Fruit fly (Drosophila melanogaster) whole organism, embryonic: ENCODE results near the gene Socs36E.

ENCODE experiments used
- Antp ChIP-seq: fragments of 200-800 bp; sonication (Bioruptor generic); optimal IDR thresholded peaks from 3 replicates; lab custom pipeline; 2016; ENCODE audit warnings: missing biosample characterization, missing genetic modification characterization
- Bgb ChIP-seq: fragments of 200-800 bp; sonication (Bioruptor generic); IDR thresholded peaks from 2 replicates; pipeline ENCODE4 v1.3.6; 2022; ENCODE audit warnings: missing biosample characterization, missing genetic modification characterization; ENCODE audit not compliant: partially characterized antibody
- Blimp-1 ChIP-seq: fragments of 200-800 bp; sonication (Bioruptor generic); optimal IDR thresholded peaks from 3 replicates; lab custom pipeline; 2018; ENCODE audit warnings: missing biosample characterization, missing genetic modification characterization, mild to moderate bottlenecking, moderate library complexity, missing genetic modification reagents
- C15 ChIP-seq: fragments of 200-800 bp; sonication (Bioruptor generic); IDR thresholded peaks from 3 replicates; pipeline ENCODE4 v1.3.6; 2022; ENCODE audit warnings: missing biosample characterization, missing genetic modification characterization
- CG10959 ChIP-seq: fragments of 200-800 bp; sonication (Bioruptor generic); IDR thresholded peaks from 2 replicates; pipeline ENCODE4 v1.3.6; 2022; ENCODE audit warnings: missing biosample characterization, missing genetic modification characterization
- CG11504 ChIP-seq: fragments of 200-800 bp; sonication (Bioruptor generic); optimal IDR thresholded peaks from 3 replicates; lab custom pipeline; 2019; ENCODE audit warnings: missing biosample characterization, mild to moderate bottlenecking, missing genetic modification characterization, moderate library complexity
- CG12219 ChIP-seq: fragments of 200-800 bp; sonication (Bioruptor generic); optimal IDR thresholded peaks from 3 replicates; lab custom pipeline; 2018; ENCODE audit warnings: missing biosample characterization, mild to moderate bottlenecking, missing genetic modification characterization
- CG13624 ChIP-seq: fragments of 200-800 bp; sonication (Bioruptor generic); optimal IDR thresholded peaks from 2 replicates; lab custom pipeline; 2016; ENCODE audit warnings: missing biosample characterization, missing genetic modification characterization
- CG14710 ChIP-seq: fragments of 200-800 bp; sonication (Bioruptor generic); optimal IDR thresholded peaks from 3 replicates; lab custom pipeline; 2019; ENCODE audit warnings: missing biosample characterization, mild to moderate bottlenecking, missing genetic modification characterization, moderate library complexity
- CG1529 ChIP-seq: fragments of 200-800 bp; sonication (Bioruptor generic); optimal IDR thresholded peaks from 3 replicates; lab custom pipeline; 2018; ENCODE audit warnings: missing biosample characterization, missing genetic modification characterization
- CG30431 ChIP-seq: fragments of 200-800 bp; sonication (Bioruptor generic); optimal IDR thresholded peaks from 2 replicates; lab custom pipeline; 2017; ENCODE audit warnings: missing biosample characterization, missing genetic modification characterization
- CG3281 ChIP-seq: fragments of 200-800 bp; sonication (Bioruptor generic); optimal IDR thresholded peaks from 3 replicates; lab custom pipeline; 2017; ENCODE audit warnings: missing biosample characterization, mild to moderate bottlenecking, missing genetic modification characterization
- CG3726 ChIP-seq: fragments of 200-800 bp; sonication (Bioruptor generic); IDR thresholded peaks from 3 replicates; pipeline ENCODE4, ENCODE4 v1.3.6; 2022; ENCODE audit warnings: missing biosample characterization, missing genetic modification characterization
- CG4328 ChIP-seq: fragments of 200-800 bp; sonication (Bioruptor generic); optimal IDR thresholded peaks from 3 replicates; lab custom pipeline; 2017; ENCODE audit warnings: missing biosample characterization, missing genetic modification reagents, missing genetic modification characterization
- CG4854 ChIP-seq: fragments of 200-800 bp; sonication (Bioruptor generic); optimal IDR thresholded peaks from 2 replicates; lab custom pipeline; 2016; ENCODE audit warnings: missing biosample characterization, missing genetic modification characterization, inconsistent platforms
- CG5180 ChIP-seq: fragments of 200-800 bp; sonication (Bioruptor generic); optimal IDR thresholded peaks from 3 replicates; lab custom pipeline; 2017; ENCODE audit warnings: missing biosample characterization, missing genetic modification characterization, mild to moderate bottlenecking, moderate library complexity, missing genetic modification reagents
- CG9609 ChIP-seq: fragments of 200-800 bp; sonication (Bioruptor generic); optimal IDR thresholded peaks from 3 replicates; lab custom pipeline; 2016; ENCODE audit warnings: missing biosample characterization, missing genetic modification characterization
- Dbx ChIP-seq: fragments of 200-800 bp; sonication (Bioruptor generic); IDR thresholded peaks from 3 replicates; pipeline ENCODE4 v1.3.6; 2022; ENCODE audit warnings: missing biosample characterization, missing genetic modification characterization
- Dref ChIP-seq: fragments of 200-800 bp; sonication (Bioruptor generic); IDR thresholded peaks from 2 replicates; pipeline ENCODE4 v1.3.6; 2022; ENCODE audit warnings: missing biosample characterization, missing genetic modification characterization
- Eip74EF ChIP-seq, 2 experiments: fragments of 200-800 bp in 1 of 2; fragments of >200 bp in 1 of 2; sonication (Bioruptor generic) in 1 of 2; optimal IDR thresholded peaks; 2 replicates each; lab custom pipeline; 2017 to 2019; ENCODE audit warnings: missing biosample characterization in 2 of 2, missing genetic modification characterization in 2 of 2, mild to moderate bottlenecking in 1 of 2, moderate library complexity in 1 of 2
- Ets65A ChIP-seq: fragments of 200-800 bp; sonication (Bioruptor generic); peaks from one replicate; lab custom pipeline; 2016; ENCODE audit warnings: missing biosample characterization, missing genetic modification characterization
- Gsc ChIP-seq: fragments of 200-800 bp; sonication (Bioruptor generic); IDR thresholded peaks from 2 replicates; pipeline ENCODE4 v1.3.6; 2022; ENCODE audit warnings: missing biosample characterization, missing genetic modification characterization
- HLH4C ChIP-seq: fragments of 200-800 bp; sonication (Bioruptor generic); IDR thresholded peaks from 3 replicates; pipeline ENCODE4 v1.3.6; 2022; ENCODE audit warnings: missing biosample characterization, missing genetic modification characterization; ENCODE audit not compliant: partially characterized antibody
- Hr51 ChIP-seq, 2 experiments: fragments of 200-800 bp; sonication (Bioruptor generic); optimal IDR thresholded peaks; 2 replicates in 1 of 2; 3 replicates in 1 of 2; lab custom pipeline; 2016 to 2018; ENCODE audit warnings: missing biosample characterization in 2 of 2, missing genetic modification characterization in 2 of 2, mild to moderate bottlenecking in 1 of 2, moderate library complexity in 1 of 2
- Mes4 ChIP-seq: fragments of 200-800 bp; sonication (Bioruptor generic); optimal IDR thresholded peaks from 2 replicates; lab custom pipeline; 2016; ENCODE audit warnings: missing biosample characterization, missing genetic modification characterization
- NC2α ChIP-seq: fragments of 200-800 bp; sonication (Bioruptor generic); optimal IDR thresholded peaks from 2 replicates; lab custom pipeline; 2016; ENCODE audit warnings: missing biosample characterization, missing genetic modification characterization
- Nf-YC ChIP-seq: fragments of 200-800 bp; optimal IDR thresholded peaks from 3 replicates; lab custom pipeline; 2019; ENCODE audit warnings: missing biosample characterization, mild to moderate bottlenecking, missing genetic modification characterization, moderate library complexity
- PHDP ChIP-seq: fragments of 200-800 bp; sonication (Bioruptor generic); optimal IDR thresholded peaks from 3 replicates; lab custom pipeline; 2018; ENCODE audit warnings: missing biosample characterization, mild to moderate bottlenecking, missing genetic modification characterization, moderate library complexity
- Sin3A ChIP-seq: fragments of >200 bp; optimal IDR thresholded peaks from 2 replicates; lab custom pipeline; 2018
- Sry-β ChIP-seq: fragments of 200-800 bp; sonication (Bioruptor generic); optimal IDR thresholded peaks from 2 replicates; lab custom pipeline; 2018; ENCODE audit warnings: missing biosample characterization, mild to moderate bottlenecking, missing genetic modification characterization, moderate library complexity
- amos ChIP-seq: fragments of 200-800 bp; sonication (Bioruptor generic); IDR thresholded peaks from 2 replicates; pipeline ENCODE4 v1.3.6; 2022; ENCODE audit warnings: missing biosample characterization, missing genetic modification characterization; ENCODE audit not compliant: partially characterized antibody
- ara ChIP-seq: fragments of 200-800 bp; sonication (Bioruptor generic); IDR thresholded peaks from 2 replicates; pipeline ENCODE4 v1.3.6; 2022; ENCODE audit warnings: missing biosample characterization, missing genetic modification characterization
- crp ChIP-seq, 2 experiments: fragments of 200-800 bp; sonication (Bioruptor generic); optimal IDR thresholded peaks; 2 replicates in 1 of 2; 3 replicates in 1 of 2; lab custom pipeline; 2017; ENCODE audit warnings: missing biosample characterization in 2 of 2, missing genetic modification characterization in 2 of 2, mild to moderate bottlenecking in 1 of 2, moderate library complexity in 1 of 2
- da ChIP-seq: fragments of 200-800 bp; sonication (Bioruptor generic); optimal IDR thresholded peaks from 2 replicates; lab custom pipeline; 2016; ENCODE audit warnings: missing biosample characterization, missing genetic modification characterization
- gcm2 ChIP-seq: fragments of 200-800 bp; sonication (Bioruptor generic); optimal IDR thresholded peaks from 2 replicates; lab custom pipeline; 2016; ENCODE audit warnings: missing biosample characterization, missing genetic modification characterization
- gfzf ChIP-seq: fragments of 200-800 bp; sonication (Bioruptor generic); optimal IDR thresholded peaks from 2 replicates; lab custom pipeline; 2016; ENCODE audit warnings: missing biosample characterization, mild to moderate bottlenecking, missing genetic modification characterization, moderate library complexity
- her ChIP-seq: fragments of 200-800 bp; sonication (Bioruptor generic); optimal IDR thresholded peaks from 2 replicates; lab custom pipeline; 2016; ENCODE audit warnings: missing biosample characterization, missing genetic modification characterization
- ind ChIP-seq: fragments of 200-800 bp; sonication (Bioruptor generic); optimal IDR thresholded peaks from 3 replicates; lab custom pipeline; 2016; ENCODE audit warnings: missing biosample characterization, missing genetic modification characterization
- insv ChIP-seq, 2 experiments: fragments of 200-800 bp; sonication (Bioruptor generic); optimal IDR thresholded peaks; 3 replicates each; lab custom pipeline; 2016 to 2018; ENCODE audit warnings: missing biosample characterization in 2 of 2, missing genetic modification characterization in 2 of 2
- lbe ChIP-seq: fragments of 200-800 bp; sonication (Bioruptor generic); optimal IDR thresholded peaks from 2 replicates; lab custom pipeline; 2016; ENCODE audit warnings: missing biosample characterization, mild to moderate bottlenecking, missing genetic modification characterization
- maf-S ChIP-seq: fragments of 200-800 bp; sonication (Bioruptor generic); optimal IDR thresholded peaks from 2 replicates; lab custom pipeline; 2016; ENCODE audit warnings: missing biosample characterization, missing genetic modification characterization
- nerfin-1 ChIP-seq: fragments of 200-800 bp; sonication (Bioruptor generic); optimal IDR thresholded peaks from 3 replicates; lab custom pipeline; 2019; ENCODE audit warnings: missing biosample characterization, mild to moderate bottlenecking, missing genetic modification characterization, moderate library complexity
- phol ChIP-seq: fragments of 200-800 bp; sonication (Bioruptor generic); optimal IDR thresholded peaks from 3 replicates; lab custom pipeline; 2018; ENCODE audit warnings: missing biosample characterization, mild to moderate bottlenecking, missing genetic modification characterization, moderate library complexity
- prd ChIP-seq, 3 experiments: fragments of >200 bp in 2 of 3; fragments of 200-800 bp in 1 of 3; sonication (Bioruptor generic) in 1 of 3; optimal IDR thresholded peaks in 2 of 3; IDR thresholded peaks in 1 of 3; 2 replicates in 2 of 3; 3 replicates in 1 of 3; pipeline versions ENCODE4 v1.3.6 to Lab custom; 2017 to 2022; ENCODE audit warnings: missing biosample characterization in 1 of 3, missing genetic modification characterization in 1 of 3
- pum ChIP-seq: fragments of 200-800 bp; sonication (Bioruptor generic); optimal IDR thresholded peaks from 2 replicates; lab custom pipeline; 2016; ENCODE audit warnings: missing biosample characterization, missing genetic modification characterization
- sc ChIP-seq, 3 experiments: fragments of >200 bp in 2 of 3; fragments of 200-800 bp in 1 of 3; sonication (Bioruptor generic) in 1 of 3; optimal IDR thresholded peaks; 2 replicates in 2 of 3; 3 replicates in 1 of 3; lab custom pipeline; 2017; ENCODE audit warnings: mild to moderate bottlenecking in 1 of 3, missing biosample characterization in 1 of 3, missing genetic modification characterization in 1 of 3, missing genetic modification reagents in 1 of 3
- sisA ChIP-seq: fragments of 200-800 bp; sonication (Bioruptor generic); IDR thresholded peaks from 2 replicates; pipeline ENCODE4 v1.3.6; 2022; ENCODE audit warnings: missing biosample characterization, missing genetic modification characterization
- trem ChIP-seq: fragments of 200-800 bp; optimal IDR thresholded peaks from 3 replicates; lab custom pipeline; 2019; ENCODE audit warnings: missing biosample characterization, mild to moderate bottlenecking, missing genetic modification characterization, moderate library complexity
- wdn ChIP-seq: fragments of 200-800 bp; sonication (Bioruptor generic); IDR thresholded peaks from 2 replicates; pipeline ENCODE4 v1.3.6; 2022; ENCODE audit warnings: missing biosample characterization, missing genetic modification characterization
- wek ChIP-seq: fragments of 200-800 bp; sonication (Bioruptor generic); optimal IDR thresholded peaks from 3 replicates; lab custom pipeline; 2018; ENCODE audit warnings: missing biosample characterization, mild to moderate bottlenecking, missing genetic modification characterization, moderate library complexity

The Socs36E gene

DNA sequence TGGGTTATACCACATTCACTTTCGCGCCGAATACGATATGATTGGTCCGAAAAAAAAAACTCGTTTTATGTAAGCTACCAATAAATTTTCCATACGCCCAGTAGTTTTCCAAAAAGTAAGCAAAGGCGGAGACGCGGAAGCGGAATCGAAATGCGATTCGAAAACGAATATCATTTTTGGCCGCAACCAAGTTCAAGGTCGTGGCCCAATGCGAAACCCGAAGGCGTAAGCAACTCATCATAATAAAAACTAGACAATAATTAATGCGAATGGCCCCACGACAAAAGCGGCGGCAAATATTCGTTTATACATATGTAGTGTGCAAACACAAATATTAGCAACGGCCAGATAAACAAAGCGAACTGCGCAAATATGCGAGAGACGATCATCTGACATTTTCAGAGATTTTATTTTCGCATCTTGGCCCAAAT is 15.8 kb downstream of the Socs36E start (continued):
- TF ChIP-seq crp (GFP tag; optimal IDR thresholded peaks at IDR 0.05; lab: Kevin White, UChicago) (no peak), Dbx (GFP tag; lab: Robert Waterston, UW) (0 out of 3 replicates have a peak, but pooled peaks have one; percentile 52), C15 (GFP tag; lab: Robert Waterston, UW) (no peak), gfzf (GFP tag; lab: Kevin White, UChicago) (no peak), CG9609 (GFP tag; lab: Kevin White, UChicago) (no peak), insv (GFP tag; optimal IDR thresholded peaks at IDR 0.05; lab: Kevin White, UChicago) (no peak), Antp (no peak), PHDP (peak; percentile 38), Blimp-1 (GFP tag; lab: Kevin White, UChicago) (peak; percentile 67), lbe (no peak), CG11504 (no peak), CG4854 (peak; percentile 33), CG5180 (GFP tag; lab: Kevin White, UChicago) (no peak), wdn (GFP tag; lab: Robert Waterston, UW) (peak; percentile 30; the same call in 1 of the 2 replicates), Sry-β (GFP tag; lab: Kevin White, UChicago) (no peak), HLH4C (GFP tag; lab: Robert Waterston, UW) (no peak), sisA (GFP tag; lab: Robert Waterston, UW) (no peak), gcm2 (GFP tag; lab: Kevin White, UChicago) (no peak), phol (tag; lab: Kevin White, UChicago) (no peak), wek (GFP tag; lab: Kevin White, UChicago) (no peak), Bgb (no peak), ara (GFP tag; lab: Robert Waterston, UW) (no peak), CG3281 (peak; percentile 75), CG1529 (GFP tag; lab: Kevin White, UChicago) (no peak), NC2α (GFP tag; lab: Kevin White, UChicago) (no peak), Eip74EF (GFP tag; optimal IDR thresholded peaks at IDR 0.05; lab: Kevin White, UChicago) (peak in 1 of 2 experiments; percentile 99), her (peak; percentile 4), da (no peak), prd (optimal IDR thresholded peaks at IDR 0.05; lab: Kevin White, UChicago) (no peak), prd (GFP tag; IDR thresholded peaks at IDR 0.05; lab: Robert Waterston, UW) (no peak), Gsc (GFP tag; lab: Robert Waterston, UW) (no peak), CG30431 (GFP tag; lab: Kevin White, UChicago) (no peak), CG12219 (no peak), Ets65A (GFP tag; lab: Kevin White, UChicago) (no peak), maf-S (GFP tag; lab: Kevin White, UChicago) (no peak), Dref (GFP tag; lab: Robert Waterston, UW) (no peak), amos (GFP tag; lab: Robert Waterston, UW) (no peak), sc (optimal IDR thresholded peaks at IDR 0.05; lab: Kevin White, UChicago) (no peak), sc (GFP tag; optimal IDR thresholded peaks at IDR 0.05; lab: Kevin White, UChicago) (no peak), CG14710 (tag; lab: Kevin White, UChicago) (no peak), CG10959 (GFP tag; lab: Robert Waterston, UW) (no peak), pum (GFP tag; lab: Kevin White, UChicago) (no peak), Nf-YC (tag; lab: Kevin White, UChicago) (no peak), Mes4 (GFP tag; lab: Kevin White, UChicago) (no peak), Hr51 (GFP tag; optimal IDR thresholded peaks at IDR 0.05; lab: Kevin White, UChicago) (no peak), nerfin-1 (tag; lab: Kevin White, UChicago) (no peak), Sin3A (lab: Kevin White, UChicago) (no peak), ind (no peak), CG13624 (peak; percentile 74), CG3726 (no peak), CG4328 (no peak), trem (no peak)
